Worm (Caenorhabditis elegans) whole organism, L4 larva: ENCODE data around the gene tkt-1.
A peak's percentile ranks its signal among the peaks of the same experiment; 100 is the strongest.

Experiments used
- ZK546.5 ChIP-seq, 2 experiments: sonication (generic microtip); optimal IDR thresholded peaks; 2 replicates each; lab custom pipeline; 2017; ENCODE audit warnings: missing biosample characterization in 2 of 2, missing genetic modification characterization in 2 of 2
- ceh-28 ChIP-seq: fragments of 150-350 bp; optimal IDR thresholded peaks from 2 replicates; lab custom pipeline; 2014; ENCODE audit warnings: missing biosample characterization, missing genetic modification reagents, missing genetic modification characterization
- dve-1 ChIP-seq: sonication (generic microtip); optimal IDR thresholded peaks from 2 replicates; lab custom pipeline; 2017; ENCODE audit warnings: antibody characterized with exemption, mild to moderate bottlenecking, missing genetic modification characterization, missing compliant biosample characterization; ENCODE audit not compliant: insufficient read depth
- fos-1 ChIP-seq: fragments of 150-350 bp; optimal IDR thresholded peaks from 2 replicates; lab custom pipeline; 2014; ENCODE audit warnings: missing biosample characterization, missing genetic modification characterization
- hif-1 ChIP-seq, 2 experiments: sonication (generic microtip); optimal IDR thresholded peaks; 2 replicates each; lab custom pipeline; 2016 to 2017; ENCODE audit warnings: missing compliant biosample characterization in 2 of 2, missing genetic modification characterization in 2 of 2, missing genetic modification reagents in 2 of 2, missing genotype in 2 of 2, mild to moderate bottlenecking in 1 of 2
- lsy-2 ChIP-seq, 2 experiments: fragments of 150-350 bp in 1 of 2; sonication (generic microtip) in 1 of 2; optimal IDR thresholded peaks; 2 replicates each; lab custom pipeline; 2014 to 2017; ENCODE audit warnings: missing biosample characterization in 2 of 2, missing genetic modification characterization in 2 of 2
- skn-1 ChIP-seq: fragments of 150-350 bp; optimal IDR thresholded peaks from 2 replicates; lab custom pipeline; 2014; ENCODE audit warnings: missing biosample characterization, missing genetic modification characterization
- unc-130 ChIP-seq: sonication (generic microtip); optimal IDR thresholded peaks from 2 replicates; lab custom pipeline; 2016; ENCODE audit warnings: missing genetic modification reagents, missing genetic modification characterization, missing compliant biosample characterization
- unc-62 ChIP-seq, 3 experiments: fragments of 150-350 bp in 1 of 3; sonication (generic microtip); optimal IDR thresholded peaks in 2 of 3; peaks in 1 of 3; 1 replicate in 1 of 3; 2 replicates in 2 of 3; lab custom pipeline; 2014 to 2017; ENCODE audit warnings: missing biosample characterization in 3 of 3, missing genetic modification characterization in 3 of 3, missing genetic modification reagents in 3 of 3, missing genotype in 1 of 3

- TF ChIP-seq fos-1 (tag; lab: Kevin White, UChicago) (no peak), lsy-2 (tag; optimal IDR thresholded peaks at IDR 0.05; lab: Kevin White, UChicago) (no peak), unc-130 (no peak), unc-62 (GFP tag; optimal IDR thresholded peaks at IDR 0.05 in 1 of 2; lab: Kevin White, UChicago) (peak in 1 of 2 experiments; percentile 43), unc-62 (tag; optimal IDR thresholded peaks at IDR 0.05; lab: Kevin White, UChicago) (no peak), skn-1 (tag; lab: Kevin White, UChicago) (no peak), ZK546.5 (tag; optimal IDR thresholded peaks at IDR 0.05; lab: Kevin White, UChicago) (no peak), dve-1 (tag; lab: Kevin White, UChicago) (peak; percentile 39), ceh-28 (tag; lab: Kevin White, UChicago) (no peak), hif-1 (tag; optimal IDR thresholded peaks at IDR 0.05; lab: Kevin White, UChicago) (no peak)
Measured at ce11 chrIV:10252886-10253639, 9.7 kb downstream of the tkt-1 start.
